Worm (Caenorhabditis elegans): ENCODE measurements around the gene F35G2.3.

- TF ChIP-seq lin-15B (tag; optimal IDR thresholded peaks at IDR 0.05) = no peak
- no peak for TF ChIP-seq ztf-4 (tag; optimal IDR thresholded peaks at IDR 0.05)
- no peak for TF ChIP-seq ama-1 (optimal IDR thresholded peaks at IDR 0.05)
- TF ChIP-seq fos-1 (tag; optimal IDR thresholded peaks at IDR 0.05) = no peak
- no peak for TF ChIP-seq snpc-4 (tag; optimal IDR thresholded peaks at IDR 0.05)
- no peak for TF ChIP-seq nhr-77 (tag; optimal IDR thresholded peaks at IDR 0.05)
- no peak for TF ChIP-seq mdl-1 (tag; optimal IDR thresholded peaks at IDR 0.05)
- TF ChIP-seq unc-39 (tag; optimal IDR thresholded peaks at IDR 0.05) = no peak
These were observed 17.6 kb downstream of the F35G2.3 start, which contains the start of gene mlt-3 for ce11 chrIV:12227012-12227411.

Data from whole organism, L3 larva.